Worm (Caenorhabditis elegans): Measurements from ENCODE around the gene usp-46.

The usp-46 gene

DNA sequence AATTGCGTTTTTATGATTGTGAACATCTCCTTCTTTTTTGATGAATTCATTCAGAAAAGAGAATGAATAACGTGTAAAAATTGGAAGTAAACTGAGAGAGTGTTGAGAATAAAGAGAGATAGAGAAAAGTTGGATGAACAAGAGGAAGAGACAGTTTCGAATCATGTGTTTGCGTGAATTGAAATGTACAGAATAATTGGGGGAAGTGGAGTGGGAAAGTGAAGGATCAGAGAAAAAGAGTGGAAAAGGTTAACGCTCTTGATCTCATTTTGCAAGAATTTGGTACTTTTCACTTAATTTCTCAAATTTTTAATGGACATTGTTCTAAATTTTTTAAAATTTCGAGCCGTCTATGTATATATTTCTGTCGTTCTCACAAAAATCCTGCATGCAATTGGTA is 43.1 kb upstream of the usp-46 start:
- TF ChIP-seq nhr-23 (tag; optimal IDR thresholded peaks at IDR 0.05) (peak; percentile 63), nhr-76 (tag; optimal IDR thresholded peaks at IDR 0.05) (no peak), nhr-25 (tag; optimal IDR thresholded peaks at IDR 0.05) (peak; percentile 2)

DNA sequence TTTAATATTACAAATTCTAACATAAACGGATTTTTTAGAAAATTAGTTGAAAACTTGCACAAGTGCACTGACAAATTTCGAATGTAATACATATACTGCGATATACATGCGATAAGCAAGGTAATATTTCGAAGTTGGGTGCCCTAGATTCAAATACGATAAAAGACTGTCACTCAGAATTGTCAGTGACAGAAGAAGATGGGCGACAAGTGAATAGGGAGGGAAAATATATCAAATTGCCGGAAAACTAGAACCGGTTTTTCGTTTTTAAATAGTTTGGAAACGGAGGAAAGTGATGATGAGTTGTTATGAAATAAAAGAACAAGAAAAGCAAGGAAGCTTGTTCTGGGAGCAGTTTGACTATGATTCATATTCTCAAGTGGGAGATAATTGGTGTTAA is 42.4 kb upstream of the usp-46 start:
- TF ChIP-seq ceh-9 (tag; optimal IDR thresholded peaks at IDR 0.05) (no peak), nfya-1 (tag; optimal IDR thresholded peaks at IDR 0.05; ENCODE audit: insufficient read depth) (no peak), elt-2 (tag; optimal IDR thresholded peaks at IDR 0.05) (no peak), nhr-237 (tag; optimal IDR thresholded peaks at IDR 0.05) (no peak), egl-27 (tag; optimal IDR thresholded peaks at IDR 0.05) (no peak), nhr-43 (tag; optimal IDR thresholded peaks at IDR 0.05; ENCODE audit: poor library complexity, severe bottlenecking) (no peak)

DNA sequence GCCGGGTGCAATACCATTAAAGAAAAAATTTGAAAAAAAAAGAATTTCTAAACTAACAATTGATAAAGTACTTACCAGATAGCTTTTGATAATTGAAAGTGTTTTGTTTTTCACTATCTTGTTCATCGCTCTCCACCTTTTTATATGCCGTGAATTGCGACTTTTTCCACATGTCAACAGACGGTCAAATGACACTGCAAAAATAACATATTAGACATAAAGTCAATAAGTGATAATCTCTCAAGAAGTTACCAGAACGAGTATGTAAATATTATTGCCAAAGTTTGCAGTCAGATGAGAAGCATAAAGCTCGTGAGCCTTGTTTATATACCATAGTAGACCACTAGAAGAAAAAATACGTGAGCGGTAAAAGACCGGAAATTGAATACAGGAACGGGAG is 40.6 kb upstream of the usp-46 start, which contains the start of gene dao-6:
Gene dao-6 (minus strand): TSS at position 345 of the 400 bp plus-strand sequence.
- TF ChIP-seq pha-4 (tag; optimal IDR thresholded peaks at IDR 0.05) (peak; percentile 97), fos-1 (tag; optimal IDR thresholded peaks at IDR 0.05) (no peak)

DNA sequence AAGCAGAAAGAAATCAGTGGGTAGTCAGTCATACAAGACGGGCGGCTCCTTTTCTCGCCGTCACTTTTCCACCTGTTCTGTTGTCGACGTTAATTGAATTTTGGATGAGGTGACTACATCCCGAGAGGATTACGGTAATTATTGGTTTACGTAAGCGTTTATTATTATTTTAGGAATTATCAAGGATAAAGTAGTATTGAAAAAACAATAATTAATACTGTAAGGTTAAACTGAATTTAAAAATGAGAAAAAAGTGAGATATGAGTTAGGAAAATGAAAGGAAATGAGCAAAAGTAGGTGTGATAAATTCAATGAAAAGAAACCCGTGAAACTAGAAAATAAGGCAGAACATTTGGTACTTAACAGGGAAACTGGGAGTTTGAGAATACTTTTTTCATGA is 37.5 kb upstream of the usp-46 start, which contains the start of gene hlh-4:
Gene hlh-4 (minus strand): TSS at position 101 of the 400 bp plus-strand sequence.
- TF ChIP-seq ama-1 (optimal IDR thresholded peaks at IDR 0.05), result no peak
- no peak for TF ChIP-seq lin-39 (tag; optimal IDR thresholded peaks at IDR 0.05)
- TF ChIP-seq nhr-25 (tag; optimal IDR thresholded peaks at IDR 0.05), result no peak
- TF ChIP-seq ztf-11 (tag; optimal IDR thresholded peaks at IDR 0.05), result no peak
- TF ChIP-seq nhr-23 (tag; optimal IDR thresholded peaks at IDR 0.05), result no peak
- TF ChIP-seq mdl-1 (tag; optimal IDR thresholded peaks at IDR 0.05), result no peak
- TF ChIP-seq ceh-16 (tag; optimal IDR thresholded peaks at IDR 0.05), result no peak
- TF ChIP-seq nhr-237 (tag; optimal IDR thresholded peaks at IDR 0.05), result no peak
- no peak for TF ChIP-seq daf-12 (tag; optimal IDR thresholded peaks at IDR 0.05)
- no peak for TF ChIP-seq unc-62 (GFP tag; optimal IDR thresholded peaks at IDR 0.05)
- TF ChIP-seq tbx-2 (tag; optimal IDR thresholded peaks at IDR 0.05), result no peak
- no peak for TF ChIP-seq nhr-77 (tag; optimal IDR thresholded peaks at IDR 0.05)
- TF ChIP-seq skn-1 (tag; optimal IDR thresholded peaks at IDR 0.05), result no peak
- TF ChIP-seq lin-15B (tag; optimal IDR thresholded peaks at IDR 0.05), result no peak
- no peak for TF ChIP-seq fkh-2 (tag; optimal IDR thresholded peaks at IDR 0.05)
- no peak for TF ChIP-seq ceh-28 (tag; optimal IDR thresholded peaks at IDR 0.05)
- TF ChIP-seq nhr-12 (tag; optimal IDR thresholded peaks at IDR 0.05), result no peak
- no peak for TF ChIP-seq ceh-9 (tag; optimal IDR thresholded peaks at IDR 0.05)
- TF ChIP-seq elt-3 (tag; optimal IDR thresholded peaks at IDR 0.05), result no peak
- no peak for TF ChIP-seq fos-1 (tag; optimal IDR thresholded peaks at IDR 0.05)

DNA sequence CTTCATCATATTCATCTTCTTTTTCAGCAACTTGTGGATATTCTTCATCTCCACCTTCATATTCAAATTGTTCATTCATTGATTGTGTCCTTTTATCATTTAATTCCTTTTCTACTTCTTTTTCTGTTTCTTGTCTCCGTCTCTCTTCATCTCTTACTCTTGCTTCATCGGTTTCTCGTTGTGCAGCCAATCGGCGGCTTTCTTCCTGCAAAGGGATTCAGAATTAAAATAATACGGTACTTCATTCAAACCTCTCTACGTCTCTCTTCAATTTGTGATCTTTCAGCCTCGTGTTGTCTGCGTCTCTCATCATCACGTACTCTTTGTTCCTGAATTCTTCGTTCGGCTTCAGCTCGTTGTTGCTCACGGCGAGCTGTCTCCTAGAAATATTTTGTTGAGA is 35.8 kb upstream of the usp-46 start:
- TF ChIP-seq nfya-1 (tag; optimal IDR thresholded peaks at IDR 0.05; ENCODE audit: insufficient read depth), result peak; percentile 87
- TF ChIP-seq nhr-28 (tag; optimal IDR thresholded peaks at IDR 0.05), result no peak
- no peak for TF ChIP-seq lsy-12 (tag; optimal IDR thresholded peaks at IDR 0.05)

DNA sequence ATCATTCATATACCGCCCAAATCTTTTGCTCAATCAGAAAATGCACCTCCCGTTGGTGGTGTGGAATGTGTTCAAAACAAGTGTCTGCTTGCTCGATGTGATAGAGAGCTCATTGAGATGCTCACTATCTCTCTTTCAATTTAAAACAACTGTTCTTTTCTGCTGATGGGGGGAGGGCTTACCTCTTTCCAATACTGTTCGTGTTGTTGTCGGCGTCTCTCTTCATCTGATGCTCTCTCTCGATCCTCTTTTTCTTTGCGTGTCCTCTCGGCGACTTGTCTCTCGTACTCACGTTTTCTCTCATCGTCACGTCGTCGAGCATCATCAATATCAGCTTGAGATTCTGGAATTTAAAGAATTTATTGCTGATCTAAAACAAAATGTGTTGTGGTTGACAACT is 34.4 kb upstream of the usp-46 start:
- TF ChIP-seq nfya-1 (tag; optimal IDR thresholded peaks at IDR 0.05; ENCODE audit: insufficient read depth), result peak; percentile 4
- no peak for TF ChIP-seq unc-39 (tag; optimal IDR thresholded peaks at IDR 0.05)

DNA sequence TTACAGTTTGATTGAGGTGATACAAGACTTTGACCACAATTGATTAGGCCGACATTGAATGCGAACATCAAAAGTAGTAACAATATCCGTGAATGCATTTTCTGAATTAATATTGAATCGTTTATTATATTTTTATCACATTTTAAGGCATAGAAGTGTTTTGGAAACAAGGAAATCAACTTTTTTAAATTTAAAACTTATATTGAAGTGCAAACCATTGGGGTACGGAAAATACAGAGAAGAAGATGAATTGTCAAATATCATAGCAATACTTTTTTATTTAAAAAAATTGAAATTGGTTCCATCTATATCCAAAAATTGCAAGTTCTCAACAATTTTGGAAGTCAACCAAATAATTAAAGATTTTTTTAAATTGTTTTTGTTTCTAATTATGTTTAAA is 33.2 kb upstream of the usp-46 start, which contains the start of gene T05G5.1:
Gene T05G5.1 (minus strand): TSS at position 101 of the 400 bp plus-strand sequence.
- TF ChIP-seq eor-1 (tag; optimal IDR thresholded peaks at IDR 0.05) (no peak), tbx-2 (tag; optimal IDR thresholded peaks at IDR 0.05) (no peak), nhr-43 (tag; optimal IDR thresholded peaks at IDR 0.05; ENCODE audit: poor library complexity, severe bottlenecking) (no peak), elt-2 (tag; optimal IDR thresholded peaks at IDR 0.05) (no peak), ztf-4 (tag; optimal IDR thresholded peaks at IDR 0.05) (no peak), nhr-67 (tag; optimal IDR thresholded peaks at IDR 0.05) (no peak), ceh-16 (tag; optimal IDR thresholded peaks at IDR 0.05) (no peak), mdl-1 (tag; optimal IDR thresholded peaks at IDR 0.05) (no peak), unc-62 (GFP tag; optimal IDR thresholded peaks at IDR 0.05) (no peak), ama-1 (optimal IDR thresholded peaks at IDR 0.05) (no peak), unc-39 (tag; optimal IDR thresholded peaks at IDR 0.05) (no peak), ztf-11 (tag; optimal IDR thresholded peaks at IDR 0.05) (no peak), snpc-4 (tag; optimal IDR thresholded peaks at IDR 0.05) (no peak), skn-1 (tag; optimal IDR thresholded peaks at IDR 0.05) (no peak), lin-39 (tag; optimal IDR thresholded peaks at IDR 0.05) (no peak), ZK546.5 (tag; optimal IDR thresholded peaks at IDR 0.05) (no peak), egl-27 (tag; optimal IDR thresholded peaks at IDR 0.05) (no peak)

Measured in whole organism, L3 larva.